Worm (Caenorhabditis elegans) whole organism, young adult: ENCODE measurements around the gene srb-3.
"Not testable (repeated sequence)": the region's sequence is repeated elsewhere in the genome, so short reads cannot be mapped to it uniquely, and the experiment has no call there.

ENCODE experiments used
- ceh-58 ChIP-seq: fragments of 200-800 bp; sonication (Bioruptor generic); IDR thresholded peaks from 2 replicates; pipeline ENCODE4 v1.3.6; 2022; ENCODE audit warnings: missing genetic modification characterization, missing compliant biosample characterization
- efl-1 ChIP-seq: fragments of 150-350 bp; optimal IDR thresholded peaks from 2 replicates; lab custom pipeline; 2014; ENCODE audit warnings: missing biosample characterization, missing genetic modification reagents, missing genetic modification characterization
- gei-17 ChIP-seq: fragments of 200-800 bp; sonication (Bioruptor generic); optimal IDR thresholded peaks from 2 replicates; lab custom pipeline; 2018; ENCODE audit warnings: mild to moderate bottlenecking, missing genetic modification characterization, missing compliant biosample characterization
- nfya-1 ChIP-seq: sonication (generic microtip); optimal IDR thresholded peaks from 2 replicates; lab custom pipeline; 2017; ENCODE audit warnings: antibody characterized with exemption, missing compliant biosample characterization, missing genetic modification characterization, borderline replicate concordance; ENCODE audit not compliant: insufficient read depth
- nhr-80 ChIP-seq: sonication (generic microtip); optimal IDR thresholded peaks from 2 replicates; lab custom pipeline; 2016; ENCODE audit warnings: missing genetic modification characterization, missing compliant biosample characterization
- pha-4 ChIP-seq: fragments of 150-350 bp; sonication (generic microtip); optimal IDR thresholded peaks from 2 replicates; lab custom pipeline; 2014; ENCODE audit warnings: missing biosample characterization, missing genetic modification reagents, missing genetic modification characterization
- rec-8 ChIP-seq, 2 experiments: sonication (generic microtip); optimal IDR thresholded peaks; 2 replicates each; lab custom pipeline; 2016; ENCODE audit warnings: mild to moderate bottlenecking in 2 of 2, missing genetic modification characterization in 2 of 2, missing genetic modification reagents in 2 of 2, missing genotype in 2 of 2, missing biosample characterization in 1 of 2, missing compliant biosample characterization in 1 of 2, moderate library complexity in 1 of 2
- snpc-1.3 ChIP-seq: sonication (generic microtip); optimal IDR thresholded peaks from 2 replicates; lab custom pipeline; 2017; ENCODE audit warnings: missing genetic modification characterization, mild to moderate bottlenecking, missing compliant biosample characterization, antibody characterized with exemption, moderate library complexity, missing genotype, missing genetic modification reagents; ENCODE audit not compliant: insufficient read depth
- zim-3 ChIP-seq: sonication (generic microtip); optimal IDR thresholded peaks from 2 replicates; lab custom pipeline; 2017; ENCODE audit warnings: mild to moderate bottlenecking, missing genetic modification characterization, moderate library complexity, missing compliant biosample characterization
- ztf-18 ChIP-seq: sonication (generic microtip); optimal IDR thresholded peaks from 2 replicates; lab custom pipeline; 2016; ENCODE audit warnings: missing genotype, mild to moderate bottlenecking, missing genetic modification characterization, missing compliant biosample characterization

ce11 chrII:5158774-5159173 is 7.9 kb downstream of the srb-3 start, which contains the start of gene F58A6.9:
- TF ChIP-seq nhr-80 (tag; lab: Kevin White, UChicago); pha-4 (tag; lab: Kevin White, UChicago); ztf-18 (tag; lab: Kevin White, UChicago); zim-3; ceh-58; snpc-1.3 (tag; lab: Kevin White, UChicago); efl-1 (GFP tag; lab: Kevin White, UChicago); nfya-1 (tag; lab: Kevin White, UChicago); rec-8 (tag; optimal IDR thresholded peaks at IDR 0.05; lab: Kevin White, UChicago); gei-17 (GFP tag; lab: Kevin White, UChicago): not testable (repeated sequence)
